Fruit fly (Drosophila melanogaster) whole organism, embryonic: ENCODE results near the gene Vps13D.

Experiments
- Abd-B ChIP-seq: fragments of 200-800 bp; sonication (Bioruptor generic); optimal IDR thresholded peaks from 2 replicates; lab custom pipeline; 2018; ENCODE audit warnings: missing biosample characterization, mild to moderate bottlenecking, missing genetic modification characterization, moderate library complexity
- Ada2b ChIP-seq: fragments of 200-800 bp; sonication (Bioruptor generic); IDR thresholded peaks from 2 replicates; pipeline ENCODE4 v1.3.6; 2022; ENCODE audit warnings: missing biosample characterization, missing genetic modification characterization
- Adf1 ChIP-seq: fragments of 200-800 bp; sonication (Bioruptor generic); IDR thresholded peaks from 2 replicates; pipeline ENCODE4 v1.3.6; 2022; ENCODE audit warnings: missing biosample characterization, missing genetic modification characterization
- CG10147 ChIP-seq: fragments of 200-800 bp; sonication (Bioruptor generic); optimal IDR thresholded peaks from 2 replicates; lab custom pipeline; 2019; ENCODE audit warnings: missing biosample characterization, mild to moderate bottlenecking, missing genetic modification characterization, moderate library complexity
- CG10267 ChIP-seq: fragments of 200-800 bp; sonication (Bioruptor generic); optimal IDR thresholded peaks from 2 replicates; lab custom pipeline; 2018; ENCODE audit warnings: missing biosample characterization, mild to moderate bottlenecking, missing genetic modification characterization, moderate library complexity
- CG11085 ChIP-seq: fragments of 200-800 bp; sonication (Bioruptor generic); IDR thresholded peaks from 2 replicates; pipeline ENCODE4 v1.3.6; 2022; ENCODE audit warnings: missing biosample characterization, missing genetic modification characterization
- CG11247 ChIP-seq: fragments of 200-800 bp; sonication (Bioruptor generic); IDR thresholded peaks from 2 replicates; pipeline ENCODE4 v1.3.6; 2022; ENCODE audit warnings: missing biosample characterization, missing genetic modification characterization
- CG11398 ChIP-seq: fragments of 200-800 bp; sonication (Bioruptor generic); optimal IDR thresholded peaks from 2 replicates; lab custom pipeline; 2016; ENCODE audit warnings: missing biosample characterization, missing genetic modification characterization
- CG12104 ChIP-seq: fragments of 200-800 bp; sonication (Bioruptor generic); optimal IDR thresholded peaks from 3 replicates; lab custom pipeline; 2016; ENCODE audit warnings: missing biosample characterization, missing genetic modification characterization
- CG12219 ChIP-seq: fragments of 200-800 bp; sonication (Bioruptor generic); optimal IDR thresholded peaks from 3 replicates; lab custom pipeline; 2018; ENCODE audit warnings: missing biosample characterization, mild to moderate bottlenecking, missing genetic modification characterization
- CG12769 ChIP-seq: fragments of 200-800 bp; sonication (Bioruptor generic); optimal IDR thresholded peaks from 2 replicates; lab custom pipeline; 2019; ENCODE audit warnings: missing biosample characterization, mild to moderate bottlenecking, missing genetic modification characterization, moderate library complexity
- CG13624 ChIP-seq: fragments of 200-800 bp; sonication (Bioruptor generic); optimal IDR thresholded peaks from 2 replicates; lab custom pipeline; 2016; ENCODE audit warnings: missing biosample characterization, missing genetic modification characterization
- CG17361 ChIP-seq: fragments of 200-800 bp; sonication (Bioruptor generic); IDR thresholded peaks from 3 replicates; pipeline ENCODE4 v1.3.6; 2022; ENCODE audit warnings: missing biosample characterization, missing genetic modification characterization
- CG17802 ChIP-seq: fragments of 200-800 bp; sonication (Bioruptor generic); optimal IDR thresholded peaks from 2 replicates; lab custom pipeline; 2018; ENCODE audit warnings: missing biosample characterization, mild to moderate bottlenecking, missing genetic modification characterization, moderate library complexity
- CG17912 ChIP-seq: fragments of 200-800 bp; sonication (Bioruptor generic); optimal IDR thresholded peaks from 2 replicates; lab custom pipeline; 2018; ENCODE audit warnings: missing biosample characterization, mild to moderate bottlenecking, missing genetic modification characterization
- CG1792 ChIP-seq: fragments of 200-800 bp; sonication (Bioruptor generic); optimal IDR thresholded peaks from 2 replicates; lab custom pipeline; 2016; ENCODE audit warnings: missing biosample characterization, missing genetic modification characterization
- CG30020 ChIP-seq: fragments of 200-800 bp; optimal IDR thresholded peaks from 2 replicates; lab custom pipeline; 2019; ENCODE audit warnings: missing biosample characterization, mild to moderate bottlenecking, missing genetic modification characterization, moderate library complexity
- CG32767 ChIP-seq: fragments of 200-800 bp; sonication (Bioruptor generic); IDR thresholded peaks from 2 replicates; pipeline ENCODE4 v1.3.6; 2022; ENCODE audit warnings: missing biosample characterization, missing genetic modification characterization
- CG6689 ChIP-seq: fragments of 200-800 bp; sonication (Bioruptor generic); IDR thresholded peaks from 2 replicates; pipeline ENCODE4 v1.3.6; 2022; ENCODE audit warnings: missing biosample characterization, missing genetic modification characterization
- CG6854 ChIP-seq: fragments of 200-800 bp; sonication (Bioruptor generic); optimal IDR thresholded peaks from 3 replicates; lab custom pipeline; 2017; ENCODE audit warnings: missing biosample characterization, mild to moderate bottlenecking, missing genetic modification characterization
- CG8281 ChIP-seq: fragments of 200-800 bp; sonication (Bioruptor generic); optimal IDR thresholded peaks from 2 replicates; lab custom pipeline; 2018; ENCODE audit warnings: missing biosample characterization, mild to moderate bottlenecking, missing genetic modification characterization, moderate library complexity
- CG8765 ChIP-seq: fragments of 200-800 bp; sonication (Bioruptor generic); IDR thresholded peaks from 2 replicates; pipeline ENCODE4 v1.3.6; 2022; ENCODE audit warnings: missing biosample characterization, missing genetic modification characterization
- CG8944 ChIP-seq: fragments of 200-800 bp; sonication (Bioruptor generic); optimal IDR thresholded peaks from 3 replicates; lab custom pipeline; 2016; ENCODE audit warnings: missing biosample characterization, missing genetic modification characterization
- D19A ChIP-seq: fragments of 200-800 bp; optimal IDR thresholded peaks from 3 replicates; lab custom pipeline; 2019; ENCODE audit warnings: missing biosample characterization, mild to moderate bottlenecking, missing genetic modification characterization, moderate library complexity
- Dll ChIP-seq: fragments of 200-800 bp; sonication (Bioruptor generic); IDR thresholded peaks from 4 replicates; pipeline ENCODE4 v1.3.6; 2022; ENCODE audit warnings: missing biosample characterization, missing genetic modification characterization; ENCODE audit not compliant: partially characterized antibody
- Hand ChIP-seq: fragments of 200-800 bp; sonication (Bioruptor generic); optimal IDR thresholded peaks from 2 replicates; lab custom pipeline; 2017; ENCODE audit warnings: mild to moderate bottlenecking, missing biosample characterization, missing genetic modification reagents, missing genetic modification characterization
- HmgD ChIP-seq: fragments of 200-800 bp; sonication (Bioruptor generic); optimal IDR thresholded peaks from 3 replicates; lab custom pipeline; 2016; ENCODE audit warnings: missing biosample characterization, missing genetic modification characterization
- Med ChIP-seq: fragments of 200-800 bp; sonication (Bioruptor generic); peaks from one replicate; lab custom pipeline; 2016; ENCODE audit warnings: missing biosample characterization, missing genetic modification characterization, mild to moderate bottlenecking, inconsistent platforms, moderate library complexity
- Mes4 ChIP-seq: fragments of 200-800 bp; sonication (Bioruptor generic); optimal IDR thresholded peaks from 2 replicates; lab custom pipeline; 2016; ENCODE audit warnings: missing biosample characterization, missing genetic modification characterization
- Nf-YC ChIP-seq: fragments of 200-800 bp; optimal IDR thresholded peaks from 3 replicates; lab custom pipeline; 2019; ENCODE audit warnings: missing biosample characterization, mild to moderate bottlenecking, missing genetic modification characterization, moderate library complexity
- Opbp ChIP-seq: fragments of 200-800 bp; sonication (Bioruptor generic); IDR thresholded peaks from 3 replicates; pipeline ENCODE4 v1.3.6; 2022; ENCODE audit warnings: missing biosample characterization, missing genetic modification characterization; ENCODE audit not compliant: partially characterized antibody
- Side ChIP-seq: fragments of 200-800 bp; sonication (Bioruptor generic); optimal IDR thresholded peaks from 2 replicates; lab custom pipeline; 2016; ENCODE audit warnings: missing biosample characterization, missing genetic modification characterization
- al ChIP-seq: fragments of 200-800 bp; sonication (Bioruptor generic); IDR thresholded peaks from 2 replicates; pipeline ENCODE4 v1.3.6; 2022; ENCODE audit warnings: missing biosample characterization, missing genetic modification characterization
- ap ChIP-seq: fragments of 200-800 bp; sonication (Bioruptor generic); IDR thresholded peaks from 2 replicates; pipeline ENCODE4 v1.3.6; 2022; ENCODE audit warnings: missing biosample characterization, missing genetic modification characterization
- bsh ChIP-seq, 2 experiments: fragments of 200-800 bp; sonication (Bioruptor generic); optimal IDR thresholded peaks; 2 replicates each; lab custom pipeline; 2017 to 2018; ENCODE audit warnings: mild to moderate bottlenecking in 2 of 2, missing biosample characterization in 2 of 2, missing genetic modification characterization in 2 of 2, moderate library complexity in 1 of 2
- danr ChIP-seq: fragments of 200-800 bp; sonication (Bioruptor generic); IDR thresholded peaks from 2 replicates; pipeline ENCODE4 v1.3.6; 2022; ENCODE audit warnings: missing biosample characterization, missing genetic modification characterization
- emc ChIP-seq: fragments of 200-800 bp; sonication (Bioruptor generic); optimal IDR thresholded peaks from 2 replicates; lab custom pipeline; 2016; ENCODE audit warnings: missing biosample characterization, missing genetic modification characterization
- ham ChIP-seq: fragments of 200-800 bp; sonication (Bioruptor generic); IDR thresholded peaks from 2 replicates; pipeline ENCODE4 v1.3.6; 2022; ENCODE audit warnings: missing biosample characterization, missing genetic modification characterization
- ind ChIP-seq: fragments of 200-800 bp; sonication (Bioruptor generic); optimal IDR thresholded peaks from 3 replicates; lab custom pipeline; 2016; ENCODE audit warnings: missing biosample characterization, missing genetic modification characterization
- jigr1 ChIP-seq: fragments of 200-800 bp; sonication (Bioruptor generic); IDR thresholded peaks from 3 replicates; pipeline ENCODE4 v1.3.6; 2022; ENCODE audit warnings: missing biosample characterization, missing genetic modification characterization
- kni ChIP-seq: fragments of 200-800 bp; sonication (Bioruptor generic); optimal IDR thresholded peaks from 3 replicates; lab custom pipeline; 2017; ENCODE audit warnings: mild to moderate bottlenecking, missing biosample characterization, missing genetic modification reagents, missing genetic modification characterization
- lmd ChIP-seq: fragments of 200-800 bp; sonication (Bioruptor generic); IDR thresholded peaks from 2 replicates; pipeline ENCODE4 v1.3.6; 2022; ENCODE audit warnings: missing biosample characterization, missing genetic modification characterization
- luna ChIP-seq: fragments of 200-800 bp; sonication (Bioruptor generic); optimal IDR thresholded peaks from 2 replicates; lab custom pipeline; 2016; ENCODE audit warnings: missing biosample characterization, missing genetic modification characterization
- mirr ChIP-seq: fragments of 200-800 bp; sonication (Bioruptor generic); optimal IDR thresholded peaks from 3 replicates; lab custom pipeline; 2018; ENCODE audit warnings: missing biosample characterization, mild to moderate bottlenecking, missing genetic modification characterization
- mld ChIP-seq: fragments of 200-800 bp; sonication (Bioruptor generic); IDR thresholded peaks from 3 replicates; pipeline ENCODE4 v1.3.6; 2022; ENCODE audit warnings: missing biosample characterization, missing genetic modification characterization; ENCODE audit not compliant: partially characterized antibody
- nau ChIP-seq: fragments of 200-800 bp; sonication (Bioruptor generic); optimal IDR thresholded peaks from 3 replicates; lab custom pipeline; 2017; ENCODE audit warnings: missing biosample characterization, mild to moderate bottlenecking, missing genetic modification characterization, missing genetic modification reagents
- nerfin-1 ChIP-seq: fragments of 200-800 bp; sonication (Bioruptor generic); optimal IDR thresholded peaks from 3 replicates; lab custom pipeline; 2019; ENCODE audit warnings: missing biosample characterization, mild to moderate bottlenecking, missing genetic modification characterization, moderate library complexity
- pzg ChIP-seq: fragments of 200-800 bp; sonication (Bioruptor generic); optimal IDR thresholded peaks from 3 replicates; lab custom pipeline; 2018; ENCODE audit warnings: missing biosample characterization, mild to moderate bottlenecking, missing genetic modification characterization, moderate library complexity
- salm ChIP-seq: fragments of 200-800 bp; sonication (Bioruptor generic); optimal IDR thresholded peaks from 2 replicates; lab custom pipeline; 2018; ENCODE audit warnings: missing biosample characterization, mild to moderate bottlenecking, missing genetic modification characterization
- sima ChIP-seq: fragments of 200-800 bp; sonication (Bioruptor generic); optimal IDR thresholded peaks from 2 replicates; lab custom pipeline; 2016; ENCODE audit warnings: missing biosample characterization, missing genetic modification characterization
- stwl ChIP-seq: fragments of 200-800 bp; sonication (Bioruptor generic); optimal IDR thresholded peaks from 3 replicates; lab custom pipeline; 2018; ENCODE audit warnings: missing biosample characterization, mild to moderate bottlenecking, missing genetic modification characterization, moderate library complexity
- yki ChIP-seq: fragments of >200 bp; optimal IDR thresholded peaks from 3 replicates; lab custom pipeline; 2018

Vps13D gene

DNA sequence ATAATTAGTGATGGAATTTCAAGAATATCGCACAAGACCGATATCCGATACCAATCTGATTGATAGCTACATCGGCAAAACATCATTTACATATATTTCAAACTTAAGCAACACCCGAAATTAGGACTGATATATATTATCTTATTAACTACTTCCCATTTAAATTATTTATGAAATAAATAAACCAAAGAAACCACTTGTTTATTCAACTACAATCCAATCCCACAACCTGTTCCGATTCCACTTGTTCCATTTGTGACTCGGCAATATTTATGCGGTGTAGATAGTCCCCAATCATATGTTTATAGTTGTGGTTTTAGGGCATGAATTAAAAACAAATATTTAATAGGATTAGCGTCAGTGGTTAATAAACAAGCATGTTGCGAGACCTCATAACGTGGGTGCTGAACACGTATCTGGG is at the start of gene Vps13D, which contains the start of gene CG10973 (continued):
- no peak for TF ChIP-seq al
- TF ChIP-seq CG13624 (GFP tag; lab: Kevin White, UChicago) = peak; percentile 27
- TF ChIP-seq ap (GFP tag; lab: Robert Waterston, UW) = no peak
- peak; percentile 67 for TF ChIP-seq CG1792 (GFP tag; lab: Kevin White, UChicago)
- peak; percentile 61 for TF ChIP-seq stwl
- no peak for TF ChIP-seq CG10267 (tag; lab: Kevin White, UChicago)
- TF ChIP-seq Dll (GFP tag; lab: Robert Waterston, UW) = peak; percentile 95
- no peak for TF ChIP-seq emc (GFP tag; lab: Kevin White, UChicago)
- no peak for TF ChIP-seq CG17802
- no peak for TF ChIP-seq bsh (GFP tag; optimal IDR thresholded peaks at IDR 0.05; lab: Kevin White, UChicago)
- no peak for TF ChIP-seq Mes4
- no peak for TF ChIP-seq CG8765
- TF ChIP-seq Med = no peak
- no peak for TF ChIP-seq kni (GFP tag; lab: Kevin White, UChicago)
- TF ChIP-seq jigr1 = no peak
- no peak for TF ChIP-seq CG10147
- TF ChIP-seq Abd-B = no peak
- no peak for TF ChIP-seq nau
- TF ChIP-seq salm (tag; lab: Kevin White, UChicago) = no peak
- TF ChIP-seq pzg (GFP tag; lab: Kevin White, UChicago) = peak; percentile 84
- no peak for TF ChIP-seq ham (GFP tag; lab: Robert Waterston, UW)
- TF ChIP-seq CG6689 = no peak
- no peak for TF ChIP-seq Side (GFP tag; lab: Kevin White, UChicago)
- no peak for TF ChIP-seq danr
- TF ChIP-seq CG12104 (GFP tag; lab: Kevin White, UChicago) = peak; percentile 27
- no peak for TF ChIP-seq CG12219 (GFP tag; lab: Kevin White, UChicago)
- no peak for TF ChIP-seq HmgD
- TF ChIP-seq Hand (GFP tag; lab: Kevin White, UChicago) = no peak
- peak; percentile 87 for TF ChIP-seq Opbp (GFP tag; lab: Robert Waterston, UW)
- no peak for TF ChIP-seq Nf-YC (tag; lab: Kevin White, UChicago)
- peak; percentile 77; the same call in 2 of the 3 replicates for TF ChIP-seq mld
- no peak for TF ChIP-seq ind (GFP tag; lab: Kevin White, UChicago)
- TF ChIP-seq mirr (GFP tag; lab: Kevin White, UChicago) = no peak
- no peak for TF ChIP-seq yki
- TF ChIP-seq Ada2b (GFP tag; lab: Robert Waterston, UW) = no peak; the same call in 1 of the 2 replicates
- no peak for TF ChIP-seq lmd (GFP tag; lab: Robert Waterston, UW)
- TF ChIP-seq sima (GFP tag; lab: Kevin White, UChicago) = peak; percentile 55
- TF ChIP-seq CG11247 (GFP tag; lab: Robert Waterston, UW) = no peak
- no peak for TF ChIP-seq CG32767 (GFP tag; lab: Robert Waterston, UW)
- no peak for TF ChIP-seq D19A (tag; lab: Kevin White, UChicago)
- no peak for TF ChIP-seq CG6854 (GFP tag; lab: Kevin White, UChicago)
- no peak for TF ChIP-seq CG17361 (GFP tag; lab: Robert Waterston, UW)
- no peak for TF ChIP-seq CG8281 (tag; lab: Kevin White, UChicago)
- no peak for TF ChIP-seq luna (GFP tag; lab: Kevin White, UChicago)
- TF ChIP-seq CG11398 (GFP tag; lab: Kevin White, UChicago) = peak; percentile 38
- peak; percentile 75 for TF ChIP-seq CG17912 (GFP tag; lab: Kevin White, UChicago)
- no peak for TF ChIP-seq CG12769 (tag; lab: Kevin White, UChicago)
- no peak for TF ChIP-seq CG8944 (GFP tag; lab: Kevin White, UChicago)
- no peak for TF ChIP-seq Adf1 (GFP tag; lab: Robert Waterston, UW)
- TF ChIP-seq CG11085 = no peak
- peak; percentile 97 for TF ChIP-seq CG30020 (tag; lab: Kevin White, UChicago)
- no peak for TF ChIP-seq nerfin-1 (tag; lab: Kevin White, UChicago)
